Fruit fly (Drosophila melanogaster): ENCODE data around the gene stumps.

The stumps gene

DNA sequence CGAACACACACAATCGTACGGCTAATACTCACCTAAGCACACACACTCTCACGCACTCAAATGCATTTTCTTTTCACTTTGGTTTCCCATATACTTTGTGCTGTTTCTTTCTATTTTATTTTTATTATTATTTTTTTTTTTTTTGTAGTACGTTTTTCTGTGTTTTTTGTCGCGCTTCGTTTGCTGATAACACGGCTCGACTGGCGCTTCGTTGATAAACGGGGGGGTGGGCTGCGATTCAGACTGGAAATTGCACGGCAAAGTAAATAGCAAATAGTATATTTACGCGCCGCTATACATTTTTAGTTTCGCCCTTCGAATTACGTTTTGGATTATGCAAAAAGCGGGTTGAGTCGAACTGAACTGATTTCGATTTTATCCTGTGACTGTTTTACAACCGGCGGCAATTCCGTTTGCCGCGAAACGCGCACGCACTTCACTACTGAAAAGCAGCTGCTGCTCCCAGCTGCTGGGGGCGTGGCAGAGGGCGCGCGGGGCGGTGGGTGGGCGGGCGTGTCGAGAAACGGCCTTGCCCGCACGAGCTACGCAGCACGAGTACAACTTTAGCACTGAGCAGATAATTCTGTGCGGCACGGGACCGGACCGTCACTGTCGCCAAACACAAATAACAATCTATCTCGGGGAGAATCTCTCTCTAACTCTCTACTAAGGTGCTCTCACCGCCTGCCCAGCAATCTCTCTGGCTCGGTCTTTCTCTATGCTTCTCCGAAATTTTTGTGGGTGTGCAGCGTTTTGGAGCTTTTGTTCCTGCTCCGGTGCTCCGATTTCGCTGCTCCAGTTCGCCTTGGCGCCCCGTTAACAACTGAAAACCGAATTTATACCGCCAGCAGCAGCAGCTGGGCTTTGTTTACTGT is 19.3 kb upstream of the stumps start, which contains the start of gene Pde6:
Gene Pde6, minus strand, starts transcription at position 825 of the 875 bp plus-strand sequence.
- TF ChIP-seq Sox15 (GFP tag; optimal IDR thresholded peaks at IDR 0.05) (no peak), CG11902 (GFP tag; optimal IDR thresholded peaks at IDR 0.05) (no peak), CG11294 (GFP tag; IDR thresholded peaks at IDR 0.05) (no peak; the same call in 1 of the 2 replicates), CG8119 (GFP tag; IDR thresholded peaks at IDR 0.05) (peak; percentile 88), Eip75B (GFP tag; optimal IDR thresholded peaks at IDR 0.05) (peak; percentile 32), Lpt (GFP tag; optimal IDR thresholded peaks at IDR 0.05) (peak; percentile 65), CG6854 (GFP tag; optimal IDR thresholded peaks at IDR 0.05) (no peak), eg (GFP tag; IDR thresholded peaks at IDR 0.05) (peak; percentile 95), dsx (GFP tag; optimal IDR thresholded peaks at IDR 0.05; ENCODE audit: poor library complexity, severe bottlenecking) (peak; percentile 58), Hr38 (GFP tag; optimal IDR thresholded peaks at IDR 0.05) (no peak), Smox (GFP tag; optimal IDR thresholded peaks at IDR 0.05) (no peak), Hr4 (GFP tag; optimal IDR thresholded peaks at IDR 0.05) (peak; percentile 43), CG7368 (GFP tag; optimal IDR thresholded peaks at IDR 0.05) (no peak), dac (GFP tag; optimal IDR thresholded peaks at IDR 0.05) (peak; percentile 44), Ets96B (tag; optimal IDR thresholded peaks at IDR 0.05) (peak; percentile 43), CG3919 (GFP tag; optimal IDR thresholded peaks at IDR 0.05) (peak; percentile 12), CG9139 (GFP tag; optimal IDR thresholded peaks at IDR 0.05) (peak; percentile 4), spab (GFP tag; optimal IDR thresholded peaks at IDR 0.05) (peak; percentile 28), CG10669 (GFP tag; optimal IDR thresholded peaks at IDR 0.05) (no peak), CG4318 (GFP tag; optimal IDR thresholded peaks at IDR 0.05) (no peak), CG1621 (tag; optimal IDR thresholded peaks at IDR 0.05) (peak; percentile 32), ss (GFP tag; optimal IDR thresholded peaks at IDR 0.05) (peak; percentile 21 to 52), Blimp-1 (GFP tag; optimal IDR thresholded peaks at IDR 0.05) (no peak), vri (GFP tag; optimal IDR thresholded peaks at IDR 0.05) (no peak), CG11762 (GFP tag; optimal IDR thresholded peaks at IDR 0.05; ENCODE audit: insufficient read depth) (no peak), salr (GFP tag; optimal IDR thresholded peaks at IDR 0.05) (peak in 1 of 2 experiments; percentile 77), OdsH (GFP tag; optimal IDR thresholded peaks at IDR 0.05) (no peak), Sox102F (GFP tag; optimal IDR thresholded peaks at IDR 0.05) (no peak), achi (GFP tag; optimal IDR thresholded peaks at IDR 0.05) (peak; percentile 63), Gug (GFP tag; IDR thresholded peaks at IDR 0.05) (peak; percentile 68), CG10631 (GFP tag; optimal IDR thresholded peaks at IDR 0.05) (peak; percentile 17), fd85E (GFP tag; optimal IDR thresholded peaks at IDR 0.05) (no peak), pdm3 (GFP tag; optimal IDR thresholded peaks at IDR 0.05) (peak; percentile 24), fkh (GFP tag; optimal IDR thresholded peaks at IDR 0.05) (peak; percentile 5), CG31627 (GFP tag; optimal IDR thresholded peaks at IDR 0.05) (no peak), topi (GFP tag; optimal IDR thresholded peaks at IDR 0.05) (no peak), Eip78C (GFP tag) (peak; percentile 26), CG34406 (GFP tag; optimal IDR thresholded peaks at IDR 0.05) (peak; percentile 40), CG6163 (GFP tag; IDR thresholded peaks at IDR 0.05) (peak; percentile 91), CG32006 (GFP tag; optimal IDR thresholded peaks at IDR 0.05) (peak; percentile 78), net (GFP tag; optimal IDR thresholded peaks at IDR 0.05) (peak; percentile 74), CG6808 (GFP tag; optimal IDR thresholded peaks at IDR 0.05) (peak; percentile 56), lz (GFP tag; optimal IDR thresholded peaks at IDR 0.05) (no peak), cyc (GFP tag; optimal IDR thresholded peaks at IDR 0.05) (no peak), Hr39 (GFP tag; optimal IDR thresholded peaks at IDR 0.05) (no peak), CG8632 (GFP tag; optimal IDR thresholded peaks at IDR 0.05) (peak; percentile 0), CG3032 (tag; optimal IDR thresholded peaks at IDR 0.05) (peak; percentile 33), CG15336 (GFP tag; IDR thresholded peaks at IDR 0.05) (peak; percentile 76), fd59A (GFP tag; optimal IDR thresholded peaks at IDR 0.05) (no peak), CG6792 (GFP tag; optimal IDR thresholded peaks at IDR 0.05) (no peak)

Measured in whole organism, prepupa.